Worm (Caenorhabditis elegans) whole organism, young adult: Measurements from ENCODE around the gene cysl-4.

Experiments used
- B0019.2 ChIP-seq: fragments of 200-800 bp; sonication (Bioruptor generic); conservative IDR thresholded peaks from 2 replicates; pipeline ENCODE4 v1.3.6; 2022; ENCODE audit warnings: missing genetic modification reagents, missing genetic modification characterization, missing compliant biosample characterization
- C17E4.6 ChIP-seq: fragments of 200-800 bp; sonication (Bioruptor generic); IDR thresholded peaks from 2 replicates; pipeline ENCODE4 v1.3.6; 2022; ENCODE audit warnings: missing genetic modification reagents, missing genetic modification characterization, missing compliant biosample characterization
- ama-1 ChIP-seq, 3 experiments: fragments of 150-350 bp in 1 of 3; sonication (generic microtip) in 2 of 3; optimal IDR thresholded peaks; 2 replicates each; lab custom pipeline; 2014 to 2018; ENCODE audit warnings: missing biosample characterization in 2 of 3, missing genetic modification characterization in 2 of 3, missing genetic modification reagents in 2 of 3
- chd-7 ChIP-seq: sonication (generic microtip); optimal IDR thresholded peaks from 2 replicates; lab custom pipeline; 2016; ENCODE audit warnings: mild to moderate bottlenecking, missing genetic modification characterization, moderate library complexity, missing compliant biosample characterization
- dpl-1 ChIP-seq: fragments of 150-350 bp; optimal IDR thresholded peaks from 2 replicates; lab custom pipeline; 2014; ENCODE audit warnings: missing biosample characterization, missing genetic modification reagents, missing genetic modification characterization
- lin-35 ChIP-seq, 3 experiments: fragments of 150-350 bp in 2 of 3; sonication (generic microtip) in 1 of 3; optimal IDR thresholded peaks; 2 replicates each; lab custom pipeline; 2014 to 2018; ENCODE audit warnings: missing biosample characterization in 3 of 3, missing genetic modification characterization in 3 of 3, missing genetic modification reagents in 3 of 3
- lir-1 ChIP-seq: fragments of 200-800 bp; sonication (Bioruptor generic); conservative IDR thresholded peaks from 2 replicates; pipeline ENCODE4 v1.3.6; 2022; ENCODE audit warnings: missing genetic modification reagents, missing genetic modification characterization, missing compliant biosample characterization
- madf-10 ChIP-seq: sonication (generic microtip); optimal IDR thresholded peaks from 2 replicates; lab custom pipeline; 2016; ENCODE audit warnings: mild to moderate bottlenecking, missing genetic modification characterization, missing compliant biosample characterization
- mxl-1 ChIP-seq: sonication (generic microtip); optimal IDR thresholded peaks from 2 replicates; lab custom pipeline; 2016; ENCODE audit warnings: missing genetic modification characterization, missing compliant biosample characterization
- nhr-120 ChIP-seq: fragments of 200-800 bp; sonication (Bioruptor generic); IDR thresholded peaks from 2 replicates; pipeline ENCODE4 v1.3.6; 2022; ENCODE audit warnings: missing genetic modification characterization, missing compliant biosample characterization
- nhr-90 ChIP-seq: sonication (generic microtip); optimal IDR thresholded peaks from 2 replicates; lab custom pipeline; 2016; ENCODE audit warnings: missing genotype, mild to moderate bottlenecking, missing genetic modification characterization, missing compliant biosample characterization
- snpc-3.4 ChIP-seq: sonication (generic microtip); optimal IDR thresholded peaks from 2 replicates; lab custom pipeline; 2017; ENCODE audit warnings: missing genetic modification characterization, mild to moderate bottlenecking, missing compliant biosample characterization, antibody characterized with exemption, moderate library complexity, missing genotype, missing genetic modification reagents
- ztf-22 ChIP-seq: fragments of 200-800 bp; sonication (Bioruptor generic); optimal IDR thresholded peaks from 2 replicates; lab custom pipeline; 2018; ENCODE audit warnings: mild to moderate bottlenecking, missing genetic modification characterization, moderate library complexity, missing compliant biosample characterization

- TF ChIP-seq ztf-22 (no peak), B0019.2 (GFP tag; lab: Robert Waterston, UW) (no peak), snpc-3.4 (tag; lab: Kevin White, UChicago) (no peak), madf-10 (tag; lab: Kevin White, UChicago) (no peak), ama-1 (optimal IDR thresholded peaks at IDR 0.05; lab: Kevin White, UChicago) (no peak), ama-1 (GFP tag; optimal IDR thresholded peaks at IDR 0.05; lab: Kevin White, UChicago) (no peak), mxl-1 (tag; lab: Kevin White, UChicago) (no peak), nhr-120 (no peak), C17E4.6 (GFP tag; lab: Robert Waterston, UW) (no peak), lir-1 (GFP tag; lab: Robert Waterston, UW) (no peak), lin-35 (GFP tag; optimal IDR thresholded peaks at IDR 0.05; lab: Kevin White, UChicago) (no peak), chd-7 (tag; lab: Kevin White, UChicago) (no peak), nhr-90 (tag; lab: Kevin White, UChicago) (no peak), dpl-1 (no peak)
Measured at ce11 chrV:1998358-1998757, 6.4 kb upstream of the cysl-4 start.
